Worm (Caenorhabditis elegans) whole organism, young adult: Measurements from ENCODE around the gene mbk-1.
A peak's percentile ranks its signal among the peaks of the same experiment; 100 is the strongest.

ENCODE experiments used
- B0019.2 ChIP-seq: fragments of 200-800 bp; sonication (Bioruptor generic); conservative IDR thresholded peaks from 2 replicates; pipeline ENCODE4 v1.3.6; 2022; ENCODE audit warnings: missing genetic modification reagents, missing genetic modification characterization, missing compliant biosample characterization
- B0261.1 ChIP-seq: sonication (generic microtip); optimal IDR thresholded peaks from 2 replicates; lab custom pipeline; 2016; ENCODE audit warnings: mild to moderate bottlenecking, missing genetic modification characterization, moderate library complexity, missing compliant biosample characterization
- C17E4.6 ChIP-seq: fragments of 200-800 bp; sonication (Bioruptor generic); IDR thresholded peaks from 2 replicates; pipeline ENCODE4 v1.3.6; 2022; ENCODE audit warnings: missing genetic modification reagents, missing genetic modification characterization, missing compliant biosample characterization
- F39B2.1 ChIP-seq: fragments of 200-800 bp; sonication (Bioruptor generic); IDR thresholded peaks from 2 replicates; pipeline ENCODE4 v1.3.6; 2022; ENCODE audit warnings: missing genetic modification reagents, missing genetic modification characterization, missing compliant biosample characterization
- F49E8.2 ChIP-seq: sonication (generic microtip); optimal IDR thresholded peaks from 3 replicates; lab custom pipeline; 2017; ENCODE audit warnings: missing genetic modification characterization, mild to moderate bottlenecking, missing compliant biosample characterization, antibody characterized with exemption, moderate library complexity; ENCODE audit not compliant: insufficient read depth
- F57C9.4 ChIP-seq: sonication (generic microtip); optimal IDR thresholded peaks from 2 replicates; lab custom pipeline; 2017; ENCODE audit warnings: mild to moderate bottlenecking, missing genetic modification characterization, missing compliant biosample characterization
- K12H6.12 ChIP-seq: fragments of 200-800 bp; sonication (Bioruptor generic); optimal IDR thresholded peaks from 2 replicates; lab custom pipeline; 2018; ENCODE audit warnings: mild to moderate bottlenecking, missing genetic modification characterization, missing compliant biosample characterization
- Y56A3A.18 ChIP-seq: fragments of 200-800 bp; sonication (Bioruptor generic); IDR thresholded peaks from 2 replicates; pipeline ENCODE4 v1.3.6; 2022; ENCODE audit warnings: missing genetic modification reagents, missing genetic modification characterization, missing compliant biosample characterization
- Y79H2A.3 ChIP-seq: fragments of 200-800 bp; sonication (Bioruptor generic); conservative IDR thresholded peaks from 2 replicates; pipeline ENCODE4 v1.3.6; 2022; ENCODE audit warnings: missing genetic modification reagents, missing genetic modification characterization, missing compliant biosample characterization
- ZK185.1 ChIP-seq: sonication (generic microtip); optimal IDR thresholded peaks from 2 replicates; lab custom pipeline; 2016; ENCODE audit warnings: mild to moderate bottlenecking, missing genetic modification characterization, missing compliant biosample characterization; ENCODE audit not compliant: poor library complexity, severe bottlenecking
- aptf-3 ChIP-seq: fragments of 200-800 bp; sonication (Bioruptor generic); IDR thresholded peaks from 2 replicates; pipeline ENCODE4 v1.3.6; 2022; ENCODE audit warnings: missing genetic modification characterization, missing compliant biosample characterization
- attf-5 ChIP-seq: fragments of 200-800 bp; sonication (Bioruptor generic); optimal IDR thresholded peaks from 2 replicates; lab custom pipeline; 2018; ENCODE audit warnings: mild to moderate bottlenecking, missing genetic modification characterization, missing compliant biosample characterization
- bed-2 ChIP-seq: fragments of 200-800 bp; sonication (Bioruptor generic); IDR thresholded peaks from 2 replicates; pipeline ENCODE4 v1.3.6; 2022; ENCODE audit warnings: missing genetic modification reagents, missing genetic modification characterization, missing compliant biosample characterization
- cebp-1 ChIP-seq, 2 experiments: fragments of 200-800 bp in 1 of 2; sonication (Bioruptor generic) in 1 of 2; sonication (generic microtip) in 1 of 2; IDR thresholded peaks in 1 of 2; optimal IDR thresholded peaks in 1 of 2; 2 replicates each; pipeline versions ENCODE4 v1.3.6 to Lab custom; 2017 to 2022; ENCODE audit warnings: missing compliant biosample characterization in 2 of 2, missing genetic modification characterization in 2 of 2, mild to moderate bottlenecking in 1 of 2, missing genetic modification reagents in 1 of 2, moderate library complexity in 1 of 2
- ceh-100 ChIP-seq: fragments of 200-800 bp; sonication (Bioruptor generic); IDR thresholded peaks from 2 replicates; pipeline ENCODE4 v1.3.6; 2022; ENCODE audit warnings: missing genetic modification reagents, missing genetic modification characterization, missing compliant biosample characterization
- ceh-27 ChIP-seq: fragments of 200-800 bp; sonication (Bioruptor generic); optimal IDR thresholded peaks from 2 replicates; lab custom pipeline; 2018; ENCODE audit warnings: mild to moderate bottlenecking, missing genetic modification characterization, moderate library complexity, missing compliant biosample characterization
- ceh-79 ChIP-seq: sonication (generic microtip); optimal IDR thresholded peaks from 2 replicates; lab custom pipeline; 2017; ENCODE audit warnings: mild to moderate bottlenecking, missing genetic modification characterization, missing compliant biosample characterization
- dox-1 ChIP-seq: fragments of 200-800 bp; sonication (Bioruptor generic); IDR thresholded peaks from 2 replicates; pipeline ENCODE4 v1.3.6; 2022; ENCODE audit warnings: missing genetic modification reagents, missing genetic modification characterization, missing compliant biosample characterization
- dpff-1 ChIP-seq: sonication (generic microtip); optimal IDR thresholded peaks from 2 replicates; lab custom pipeline; 2017; ENCODE audit warnings: mild to moderate bottlenecking, missing genetic modification characterization, missing compliant biosample characterization
- egl-44 ChIP-seq: fragments of 200-800 bp; sonication (Bioruptor generic); IDR thresholded peaks from 2 replicates; pipeline ENCODE4 v1.3.6; 2022; ENCODE audit warnings: missing genetic modification reagents, missing genetic modification characterization, missing compliant biosample characterization
- ets-4 ChIP-seq: fragments of 200-800 bp; sonication (Bioruptor generic); optimal IDR thresholded peaks from 2 replicates; lab custom pipeline; 2018; ENCODE audit warnings: mild to moderate bottlenecking, missing genetic modification characterization, missing compliant biosample characterization
- fkh-3 ChIP-seq: sonication (generic microtip); optimal IDR thresholded peaks from 2 replicates; lab custom pipeline; 2016; ENCODE audit warnings: mild to moderate bottlenecking, missing genetic modification characterization, missing compliant biosample characterization
- gei-17 ChIP-seq: fragments of 200-800 bp; sonication (Bioruptor generic); optimal IDR thresholded peaks from 2 replicates; lab custom pipeline; 2018; ENCODE audit warnings: mild to moderate bottlenecking, missing genetic modification characterization, missing compliant biosample characterization
- hsf-1 ChIP-seq: fragments of 200-800 bp; sonication (Bioruptor generic); IDR thresholded peaks from 2 replicates; pipeline ENCODE4 v1.3.6; 2022; ENCODE audit warnings: missing genetic modification reagents, missing genetic modification characterization, missing compliant biosample characterization
- lag-1 ChIP-seq: fragments of 200-800 bp; sonication (Bioruptor generic); IDR thresholded peaks from 2 replicates; pipeline ENCODE4 v1.3.6; 2022; ENCODE audit warnings: missing genetic modification reagents, missing genetic modification characterization, missing compliant biosample characterization
- lin-54 ChIP-seq: fragments of 200-800 bp; sonication (Bioruptor generic); optimal IDR thresholded peaks from 2 replicates; lab custom pipeline; 2018; ENCODE audit warnings: mild to moderate bottlenecking, missing genetic modification characterization, missing compliant biosample characterization
- lir-1 ChIP-seq: fragments of 200-800 bp; sonication (Bioruptor generic); conservative IDR thresholded peaks from 2 replicates; pipeline ENCODE4 v1.3.6; 2022; ENCODE audit warnings: missing genetic modification reagents, missing genetic modification characterization, missing compliant biosample characterization
- lsy-27 ChIP-seq: sonication (generic microtip); optimal IDR thresholded peaks from 2 replicates; lab custom pipeline; 2017; ENCODE audit warnings: missing genetic modification characterization, mild to moderate bottlenecking, missing compliant biosample characterization, antibody characterized with exemption, missing genotype, borderline replicate concordance; ENCODE audit not compliant: insufficient read depth
- madf-10 ChIP-seq: sonication (generic microtip); optimal IDR thresholded peaks from 2 replicates; lab custom pipeline; 2016; ENCODE audit warnings: mild to moderate bottlenecking, missing genetic modification characterization, missing compliant biosample characterization
- mcd-1 ChIP-seq: fragments of 200-800 bp; sonication (Bioruptor generic); IDR thresholded peaks from 2 replicates; pipeline ENCODE4 v1.3.6; 2022; ENCODE audit warnings: missing genetic modification reagents, missing genetic modification characterization, missing compliant biosample characterization
- mes-4 ChIP-seq: sonication (generic microtip); optimal IDR thresholded peaks from 2 replicates; lab custom pipeline; 2016; ENCODE audit warnings: missing genotype, missing genetic modification characterization, missing compliant biosample characterization
- nfya-2 ChIP-seq: fragments of 200-800 bp; sonication (Bioruptor generic); IDR thresholded peaks from 2 replicates; pipeline ENCODE4 v1.3.6; 2022; ENCODE audit warnings: missing genetic modification reagents, missing genetic modification characterization, missing compliant biosample characterization
- nhr-120 ChIP-seq: fragments of 200-800 bp; sonication (Bioruptor generic); IDR thresholded peaks from 2 replicates; pipeline ENCODE4 v1.3.6; 2022; ENCODE audit warnings: missing genetic modification characterization, missing compliant biosample characterization
- nhr-27 ChIP-seq: fragments of 200-800 bp; sonication (Bioruptor generic); optimal IDR thresholded peaks from 2 replicates; lab custom pipeline; 2018; ENCODE audit warnings: mild to moderate bottlenecking, missing genetic modification characterization, moderate library complexity, missing compliant biosample characterization
- nhr-90 ChIP-seq: sonication (generic microtip); optimal IDR thresholded peaks from 2 replicates; lab custom pipeline; 2016; ENCODE audit warnings: missing genotype, mild to moderate bottlenecking, missing genetic modification characterization, missing compliant biosample characterization
- rcor-1 ChIP-seq: fragments of 200-800 bp; sonication (Bioruptor generic); IDR thresholded peaks from 2 replicates; pipeline ENCODE4 v1.3.6; 2022; ENCODE audit warnings: missing genetic modification reagents, missing genetic modification characterization, missing compliant biosample characterization
- rpc-1 ChIP-seq, 2 experiments: fragments of 150-350 bp in 1 of 2; sonication (generic microtip) in 1 of 2; optimal IDR thresholded peaks; 2 replicates each; lab custom pipeline; 2014 to 2018; ENCODE audit warnings: missing biosample characterization in 1 of 2, missing genetic modification characterization in 1 of 2, missing genetic modification reagents in 1 of 2, missing genotype in 1 of 2
- sea-2 ChIP-seq: fragments of 200-800 bp; sonication (Bioruptor generic); IDR thresholded peaks from 2 replicates; pipeline ENCODE4 v1.3.6; 2022; ENCODE audit warnings: missing genetic modification characterization, missing compliant biosample characterization
- snpc-1.3 ChIP-seq: sonication (generic microtip); optimal IDR thresholded peaks from 2 replicates; lab custom pipeline; 2017; ENCODE audit warnings: missing genetic modification characterization, mild to moderate bottlenecking, missing compliant biosample characterization, antibody characterized with exemption, moderate library complexity, missing genotype, missing genetic modification reagents; ENCODE audit not compliant: insufficient read depth
- snpc-4 ChIP-seq, 5 experiments: fragments of 150-350 bp in 1 of 5; sonication (generic microtip) in 4 of 5; optimal IDR thresholded peaks; 2 replicates each; lab custom pipeline; 2014 to 2018; ENCODE audit warnings: missing genetic modification characterization in 5 of 5, missing biosample characterization in 3 of 5, antibody characterized with exemption in 2 of 5, mild to moderate bottlenecking in 2 of 5, missing compliant biosample characterization in 2 of 5, missing genotype in 2 of 5, moderate library complexity in 2 of 5, missing genetic modification reagents in 1 of 5
- somi-1 ChIP-seq: fragments of 200-800 bp; sonication (Bioruptor generic); optimal IDR thresholded peaks from 2 replicates; lab custom pipeline; 2018; ENCODE audit warnings: mild to moderate bottlenecking, missing genetic modification characterization, missing compliant biosample characterization
- tbp1 ChIP-seq: fragments of 200-800 bp; sonication (Bioruptor generic); optimal IDR thresholded peaks from 2 replicates; lab custom pipeline; 2018; ENCODE audit warnings: mild to moderate bottlenecking, missing genetic modification characterization, missing compliant biosample characterization
- xnd-1 ChIP-seq: sonication (generic microtip); optimal IDR thresholded peaks from 2 replicates; lab custom pipeline; 2016; ENCODE audit warnings: missing genotype, missing genetic modification reagents, missing genetic modification characterization, missing compliant biosample characterization
- ztf-22 ChIP-seq: fragments of 200-800 bp; sonication (Bioruptor generic); optimal IDR thresholded peaks from 2 replicates; lab custom pipeline; 2018; ENCODE audit warnings: mild to moderate bottlenecking, missing genetic modification characterization, moderate library complexity, missing compliant biosample characterization
- ztf-25 ChIP-seq: fragments of 200-800 bp; sonication (Bioruptor generic); IDR thresholded peaks from 2 replicates; pipeline ENCODE4 v1.3.6; 2022; ENCODE audit warnings: missing genetic modification reagents, missing genetic modification characterization, missing compliant biosample characterization
- ztf-26 ChIP-seq: sonication (generic microtip); optimal IDR thresholded peaks from 2 replicates; lab custom pipeline; 2017; ENCODE audit warnings: missing genetic modification characterization, missing compliant biosample characterization
- ztf-3 ChIP-seq: fragments of 200-800 bp; sonication (Bioruptor generic); optimal IDR thresholded peaks from 2 replicates; lab custom pipeline; 2018; ENCODE audit warnings: mild to moderate bottlenecking, missing genetic modification characterization, missing compliant biosample characterization

The mbk-1 gene

DNA sequence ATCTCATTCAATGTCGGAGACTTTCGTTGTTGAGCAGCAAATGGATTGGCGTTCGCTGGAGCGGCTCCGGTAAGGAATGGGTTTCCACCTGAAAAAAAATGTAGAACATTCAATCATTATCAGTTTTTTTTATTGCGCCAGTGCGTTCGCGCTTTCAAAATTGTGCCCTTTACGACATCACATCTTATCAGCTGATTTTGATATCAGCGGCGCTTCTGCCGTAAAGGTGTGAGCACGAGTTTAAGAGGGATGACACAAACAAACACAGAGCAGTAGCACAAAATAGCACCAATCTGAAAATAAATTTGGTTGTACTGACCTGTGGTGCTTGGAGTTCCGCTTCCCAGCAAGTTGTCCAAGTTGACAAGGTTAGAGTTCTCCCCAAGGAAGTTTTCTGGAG lies 7.6 kb downstream of the mbk-1 start (continued):
- TF ChIP-seq tbp1 (GFP tag; lab: Kevin White, UChicago) (no peak), snpc-1.3 (no peak), ztf-22 (GFP tag; lab: Kevin White, UChicago) (no peak), xnd-1 (tag; lab: Kevin White, UChicago) (no peak), ceh-100 (GFP tag; lab: Robert Waterston, UW) (no peak), dpff-1 (no peak), ets-4 (GFP tag; lab: Kevin White, UChicago) (no peak), Y56A3A.18 (GFP tag; lab: Robert Waterston, UW) (no peak), nhr-27 (tag; lab: Kevin White, UChicago) (no peak), dox-1 (GFP tag; lab: Robert Waterston, UW) (peak; percentile 36; the same call in 1 of the 2 replicates), F39B2.1 (GFP tag; lab: Robert Waterston, UW) (no peak), B0019.2 (GFP tag; lab: Robert Waterston, UW) (no peak), rcor-1 (GFP tag; lab: Robert Waterston, UW) (no peak), ztf-25 (no peak), ceh-79 (tag; lab: Kevin White, UChicago) (no peak), gei-17 (GFP tag; lab: Kevin White, UChicago) (no peak), sea-2 (0 out of 2 replicates have a peak, but pooled peaks have one; percentile 27), B0261.1 (tag; lab: Kevin White, UChicago) (no peak), ztf-26 (tag; lab: Kevin White, UChicago) (no peak), snpc-4 (GFP tag; optimal IDR thresholded peaks at IDR 0.05; lab: Kevin White, UChicago) (no peak), snpc-4 (tag; optimal IDR thresholded peaks at IDR 0.05; lab: Kevin White, UChicago) (no peak), ZK185.1 (tag; lab: Kevin White, UChicago) (no peak), madf-10 (tag; lab: Kevin White, UChicago) (no peak), mes-4 (tag; lab: Kevin White, UChicago) (no peak), ceh-27 (GFP tag; lab: Kevin White, UChicago) (no peak), egl-44 (GFP tag; lab: Robert Waterston, UW) (no peak), lag-1 (0 out of 2 replicates have a peak, but pooled peaks have one; percentile 38), hsf-1 (GFP tag; lab: Robert Waterston, UW) (no peak), F57C9.4 (tag; lab: Kevin White, UChicago) (no peak), somi-1 (GFP tag; lab: Kevin White, UChicago) (no peak), lsy-27 (no peak), nfya-2 (GFP tag; lab: Robert Waterston, UW) (no peak), Y79H2A.3 (GFP tag; lab: Robert Waterston, UW) (no peak), bed-2 (no peak), lin-54 (peak; percentile 19), ztf-3 (GFP tag; lab: Kevin White, UChicago) (no peak), F49E8.2 (tag; lab: Kevin White, UChicago) (no peak), aptf-3 (GFP tag; lab: Robert Waterston, UW) (no peak), nhr-90 (no peak), K12H6.12 (no peak), lir-1 (GFP tag; lab: Robert Waterston, UW) (peak; percentile 13; the same call in 1 of the 2 replicates), cebp-1 (GFP tag; IDR thresholded peaks at IDR 0.05; lab: Robert Waterston, UW) (no peak), cebp-1 (tag; optimal IDR thresholded peaks at IDR 0.05; lab: Kevin White, UChicago) (peak; percentile 32), fkh-3 (tag; lab: Kevin White, UChicago) (no peak), C17E4.6 (GFP tag; lab: Robert Waterston, UW) (no peak), nhr-120 (GFP tag; lab: Robert Waterston, UW) (no peak), rpc-1 (optimal IDR thresholded peaks at IDR 0.05; lab: Kevin White, UChicago) (no peak), rpc-1 (tag; optimal IDR thresholded peaks at IDR 0.05; lab: Kevin White, UChicago) (no peak), mcd-1 (GFP tag; lab: Robert Waterston, UW) (no peak), attf-5 (GFP tag; lab: Kevin White, UChicago) (peak; percentile 7)
